Fruit fly (Drosophila melanogaster) whole organism, embryonic: ENCODE data around the gene Cyp310a1.

Experiments used
- Atf3 ChIP-seq: fragments of 200-800 bp; sonication (Bioruptor generic); optimal IDR thresholded peaks from 3 replicates; lab custom pipeline; 2016; ENCODE audit warnings: missing biosample characterization, missing genetic modification characterization
- BtbVII ChIP-seq: fragments of 200-800 bp; sonication (Bioruptor generic); optimal IDR thresholded peaks from 3 replicates; lab custom pipeline; 2017; ENCODE audit warnings: missing biosample characterization, mild to moderate bottlenecking, missing genetic modification characterization
- Bteb2 ChIP-seq: fragments of 200-800 bp; sonication (Bioruptor generic); optimal IDR thresholded peaks from 2 replicates; lab custom pipeline; 2016; ENCODE audit warnings: missing biosample characterization, missing genetic modification characterization
- C15 ChIP-seq: fragments of 200-800 bp; sonication (Bioruptor generic); IDR thresholded peaks from 3 replicates; pipeline ENCODE4 v1.3.6; 2022; ENCODE audit warnings: missing biosample characterization, missing genetic modification characterization
- CG10274 ChIP-seq: fragments of 200-800 bp; sonication (Bioruptor generic); optimal IDR thresholded peaks from 3 replicates; lab custom pipeline; 2017; ENCODE audit warnings: missing biosample characterization, mild to moderate bottlenecking, missing genetic modification characterization
- CG10366 ChIP-seq: fragments of 200-800 bp; sonication (Bioruptor generic); IDR thresholded peaks from 2 replicates; pipeline ENCODE4 v1.3.6; 2022; ENCODE audit warnings: missing biosample characterization, missing genetic modification characterization
- CG10565 ChIP-seq: fragments of 200-800 bp; sonication (Bioruptor generic); optimal IDR thresholded peaks from 3 replicates; lab custom pipeline; 2016; ENCODE audit warnings: missing biosample characterization, mild to moderate bottlenecking, missing genetic modification characterization
- CG11456 ChIP-seq: fragments of 200-800 bp; sonication (Bioruptor generic); IDR thresholded peaks from 3 replicates; pipeline ENCODE4 v1.3.6; 2022; ENCODE audit warnings: missing biosample characterization, missing genetic modification characterization
- CG1233 ChIP-seq: fragments of 200-800 bp; sonication (Bioruptor generic); optimal IDR thresholded peaks from 4 replicates; lab custom pipeline; 2018; ENCODE audit warnings: missing biosample characterization, mild to moderate bottlenecking, missing genetic modification characterization
- CG12942 ChIP-seq: fragments of 200-800 bp; sonication (Bioruptor generic); optimal IDR thresholded peaks from 3 replicates; lab custom pipeline; 2016; ENCODE audit warnings: missing biosample characterization, missing genetic modification characterization
- CG16813 ChIP-seq: fragments of 200-800 bp; sonication (Bioruptor generic); IDR thresholded peaks from 3 replicates; pipeline ENCODE4 v1.3.6; 2022; ENCODE audit warnings: missing biosample characterization, missing genetic modification characterization; ENCODE audit not compliant: partially characterized antibody
- CG1792 ChIP-seq: fragments of 200-800 bp; sonication (Bioruptor generic); optimal IDR thresholded peaks from 2 replicates; lab custom pipeline; 2016; ENCODE audit warnings: missing biosample characterization, missing genetic modification characterization
- CG18476 ChIP-seq: fragments of 200-800 bp; sonication (Bioruptor generic); optimal IDR thresholded peaks from 2 replicates; lab custom pipeline; 2016; ENCODE audit warnings: missing biosample characterization, mild to moderate bottlenecking, missing genetic modification characterization
- CG2199 ChIP-seq: fragments of 200-800 bp; sonication (Bioruptor generic); IDR thresholded peaks from 3 replicates; pipeline ENCODE4 v1.3.6; 2022; ENCODE audit warnings: missing biosample characterization, missing genetic modification characterization
- CG3065 ChIP-seq: fragments of 200-800 bp; sonication (Bioruptor generic); optimal IDR thresholded peaks from 2 replicates; lab custom pipeline; 2016; ENCODE audit warnings: missing biosample characterization, missing genetic modification characterization
- CG31388 ChIP-seq: fragments of 200-800 bp; sonication (Bioruptor generic); optimal IDR thresholded peaks from 2 replicates; lab custom pipeline; 2016; ENCODE audit warnings: missing biosample characterization, missing genetic modification characterization
- CG34224 ChIP-seq: fragments of 200-800 bp; sonication (Bioruptor generic); IDR thresholded peaks from 3 replicates; pipeline ENCODE4 v1.3.6; 2022; ENCODE audit warnings: missing biosample characterization, missing genetic modification characterization; ENCODE audit not compliant: partially characterized antibody
- CG42726 ChIP-seq: fragments of 200-800 bp; sonication (Bioruptor generic); IDR thresholded peaks from 2 replicates; pipeline ENCODE4 v1.3.6; 2022; ENCODE audit warnings: missing biosample characterization, missing genetic modification characterization; ENCODE audit not compliant: partially characterized antibody
- CG7357 ChIP-seq: fragments of 200-800 bp; sonication (Bioruptor generic); IDR thresholded peaks from 3 replicates; pipeline ENCODE4 v1.3.6; 2022; ENCODE audit warnings: missing biosample characterization, missing genetic modification characterization
- CG7963 ChIP-seq: fragments of 200-800 bp; sonication (Bioruptor generic); IDR thresholded peaks from 3 replicates; pipeline ENCODE4 v1.3.6; 2022; ENCODE audit warnings: missing biosample characterization, missing genetic modification characterization; ENCODE audit not compliant: partially characterized antibody
- CG8388 ChIP-seq: fragments of 200-800 bp; sonication (Bioruptor generic); optimal IDR thresholded peaks from 2 replicates; lab custom pipeline; 2019; ENCODE audit warnings: missing biosample characterization, mild to moderate bottlenecking, missing genetic modification characterization, moderate library complexity
- CG8478 ChIP-seq: fragments of >200 bp; optimal IDR thresholded peaks from 2 replicates; lab custom pipeline; 2018
- CG9609 ChIP-seq: fragments of 200-800 bp; sonication (Bioruptor generic); optimal IDR thresholded peaks from 3 replicates; lab custom pipeline; 2016; ENCODE audit warnings: missing biosample characterization, missing genetic modification characterization
- CG9797 ChIP-seq: fragments of 200-800 bp; sonication (Bioruptor generic); optimal IDR thresholded peaks from 3 replicates; lab custom pipeline; 2018; ENCODE audit warnings: missing biosample characterization, mild to moderate bottlenecking, missing genetic modification characterization
- CTCF ChIP-seq: fragments of 200-800 bp; sonication (Bioruptor generic); optimal IDR thresholded peaks from 2 replicates; lab custom pipeline; 2017; ENCODE audit warnings: missing biosample characterization, mild to moderate bottlenecking, missing genetic modification characterization, moderate library complexity
- Deaf1 ChIP-seq: fragments of 200-800 bp; optimal IDR thresholded peaks from 3 replicates; lab custom pipeline; 2019; ENCODE audit warnings: missing biosample characterization, mild to moderate bottlenecking, missing genetic modification characterization, moderate library complexity
- Dip2 ChIP-seq: fragments of 200-800 bp; sonication (Bioruptor generic); IDR thresholded peaks from 2 replicates; pipeline ENCODE4 v1.3.6; 2022; ENCODE audit warnings: missing biosample characterization, missing genetic modification characterization
- Doc2 ChIP-seq: fragments of 200-800 bp; sonication (Bioruptor generic); IDR thresholded peaks from 2 replicates; pipeline ENCODE4 v1.3.6; 2022; ENCODE audit warnings: missing biosample characterization, missing genetic modification characterization
- Drgx ChIP-seq: fragments of 200-800 bp; sonication (Bioruptor generic); IDR thresholded peaks from 2 replicates; pipeline ENCODE4 v1.3.6; 2022; ENCODE audit warnings: missing biosample characterization, missing genetic modification characterization
- MTF-1 ChIP-seq: fragments of 200-800 bp; sonication (Bioruptor generic); optimal IDR thresholded peaks from 2 replicates; lab custom pipeline; 2018; ENCODE audit warnings: missing biosample characterization, mild to moderate bottlenecking, missing genetic modification characterization, borderline replicate concordance
- Oli ChIP-seq: fragments of 200-800 bp; sonication (Bioruptor generic); optimal IDR thresholded peaks from 2 replicates; lab custom pipeline; 2018; ENCODE audit warnings: missing biosample characterization, mild to moderate bottlenecking, missing genetic modification characterization, moderate library complexity
- Optix ChIP-seq: fragments of 200-800 bp; sonication (Bioruptor generic); IDR thresholded peaks from 3 replicates; pipeline ENCODE4 v1.3.6; 2022; ENCODE audit warnings: missing biosample characterization, missing genetic modification characterization
- Stat92E ChIP-seq, 3 experiments: fragments of >200 bp in 2 of 3; fragments of 200-800 bp in 1 of 3; sonication (Bioruptor generic) in 1 of 3; optimal IDR thresholded peaks; 2 replicates each; lab custom pipeline; 2017 to 2019; ENCODE audit warnings: missing biosample characterization in 3 of 3, missing genetic modification characterization in 3 of 3, mild to moderate bottlenecking in 1 of 3, moderate library complexity in 1 of 3
- Xbp1 ChIP-seq: fragments of 200-800 bp; sonication (Bioruptor generic); optimal IDR thresholded peaks from 3 replicates; lab custom pipeline; 2016; ENCODE audit warnings: missing biosample characterization, mild to moderate bottlenecking, missing genetic modification characterization
- bab2 ChIP-seq: fragments of 200-800 bp; sonication (Bioruptor generic); optimal IDR thresholded peaks from 2 replicates; lab custom pipeline; 2016; ENCODE audit warnings: missing biosample characterization, missing genetic modification characterization
- br ChIP-seq: fragments of >200 bp; optimal IDR thresholded peaks from 2 replicates; lab custom pipeline; 2017
- caup ChIP-seq: fragments of 200-800 bp; sonication (Bioruptor generic); optimal IDR thresholded peaks from 3 replicates; lab custom pipeline; 2017; ENCODE audit warnings: missing biosample characterization, mild to moderate bottlenecking, missing genetic modification characterization, moderate library complexity; ENCODE audit not compliant: severe bottlenecking
- ci ChIP-seq: fragments of 200-800 bp; sonication (Bioruptor generic); IDR thresholded peaks from 3 replicates; pipeline ENCODE4 v1.3.6; 2022; ENCODE audit warnings: missing biosample characterization, missing genetic modification characterization
- corto ChIP-seq: fragments of 200-800 bp; sonication (Bioruptor generic); optimal IDR thresholded peaks from 2 replicates; lab custom pipeline; 2016; ENCODE audit warnings: missing biosample characterization, mild to moderate bottlenecking, missing genetic modification characterization, moderate library complexity
- cwo ChIP-seq: fragments of 200-800 bp; sonication (Bioruptor generic); optimal IDR thresholded peaks from 3 replicates; lab custom pipeline; 2017; ENCODE audit warnings: missing biosample characterization, missing genetic modification characterization, mild to moderate bottlenecking, moderate library complexity, missing genetic modification reagents
- da ChIP-seq: fragments of 200-800 bp; sonication (Bioruptor generic); optimal IDR thresholded peaks from 2 replicates; lab custom pipeline; 2016; ENCODE audit warnings: missing biosample characterization, missing genetic modification characterization
- grn ChIP-seq: fragments of 200-800 bp; sonication (Bioruptor generic); optimal IDR thresholded peaks from 3 replicates; lab custom pipeline; 2017; ENCODE audit warnings: missing biosample characterization, missing genetic modification characterization
- inv ChIP-seq: fragments of 200-800 bp; sonication (Bioruptor generic); IDR thresholded peaks from 2 replicates; pipeline ENCODE4 v1.3.6; 2022; ENCODE audit warnings: missing biosample characterization, missing genetic modification characterization; ENCODE audit not compliant: partially characterized antibody
- mld ChIP-seq: fragments of 200-800 bp; sonication (Bioruptor generic); IDR thresholded peaks from 3 replicates; pipeline ENCODE4 v1.3.6; 2022; ENCODE audit warnings: missing biosample characterization, missing genetic modification characterization; ENCODE audit not compliant: partially characterized antibody
- pum ChIP-seq: fragments of 200-800 bp; sonication (Bioruptor generic); optimal IDR thresholded peaks from 2 replicates; lab custom pipeline; 2016; ENCODE audit warnings: missing biosample characterization, missing genetic modification characterization
- ssp ChIP-seq: fragments of 200-800 bp; sonication (Bioruptor generic); IDR thresholded peaks from 2 replicates; pipeline ENCODE4 v1.3.6; 2022; ENCODE audit warnings: missing biosample characterization, missing genetic modification characterization
- tio ChIP-seq: fragments of 200-800 bp; sonication (Bioruptor generic); optimal IDR thresholded peaks from 2 replicates; lab custom pipeline; 2017; ENCODE audit warnings: missing biosample characterization, missing genetic modification characterization, inconsistent platforms
- tup ChIP-seq: fragments of 200-800 bp; sonication (Bioruptor generic); optimal IDR thresholded peaks from 2 replicates; lab custom pipeline; 2016; ENCODE audit warnings: missing biosample characterization, mild to moderate bottlenecking, missing genetic modification characterization, moderate library complexity
- wek ChIP-seq: fragments of 200-800 bp; sonication (Bioruptor generic); optimal IDR thresholded peaks from 3 replicates; lab custom pipeline; 2018; ENCODE audit warnings: missing biosample characterization, mild to moderate bottlenecking, missing genetic modification characterization, moderate library complexity
- zen ChIP-seq: fragments of 200-800 bp; sonication (Bioruptor generic); optimal IDR thresholded peaks from 3 replicates; lab custom pipeline; 2018; ENCODE audit warnings: missing biosample characterization, mild to moderate bottlenecking, missing genetic modification characterization, moderate library complexity
- zfh2 ChIP-seq: fragments of 200-800 bp; sonication (Bioruptor generic); optimal IDR thresholded peaks from 2 replicates; lab custom pipeline; 2016; ENCODE audit warnings: missing biosample characterization, missing genetic modification characterization

Cyp310a1 gene

dm6 chr2L:18695404-18695804 lies 42.6 kb upstream of the Cyp310a1 start, which contains the start of the genes CG10383 and CG10338 (continued):
- TF ChIP-seq CG2199 (peak; percentile 80; the same call in 2 of the 3 replicates), zen (peak; percentile 50), mld (GFP tag; lab: Robert Waterston, UW) (no peak), ci (GFP tag; lab: Robert Waterston, UW) (peak; percentile 97), CG3065 (GFP tag; lab: Kevin White, UChicago) (peak; percentile 70), CG9797 (GFP tag; lab: Kevin White, UChicago) (peak; percentile 93), grn (peak; percentile 22), da (peak; percentile 89), tio (GFP tag; lab: Kevin White, UChicago) (peak; percentile 74), CG9609 (peak; percentile 95), Atf3 (peak; percentile 89), CG8388 (GFP tag; lab: Kevin White, UChicago) (peak; percentile 71), corto (GFP tag; lab: Kevin White, UChicago) (peak; percentile 43), Optix (peak; percentile 88), MTF-1 (peak; percentile 53), wek (GFP tag; lab: Kevin White, UChicago) (peak; percentile 13), tup (GFP tag; lab: Kevin White, UChicago) (peak; percentile 73), CG7963 (GFP tag; lab: Robert Waterston, UW) (no peak), CG1792 (GFP tag; lab: Kevin White, UChicago) (peak; percentile 82), zfh2 (GFP tag; lab: Kevin White, UChicago) (peak; percentile 95), Dip2 (GFP tag; lab: Robert Waterston, UW) (no peak), Deaf1 (tag; lab: Kevin White, UChicago) (peak; percentile 41), CG10274 (GFP tag; lab: Kevin White, UChicago) (no peak), cwo (GFP tag; lab: Kevin White, UChicago) (peak; percentile 80), CG1233 (GFP tag; lab: Kevin White, UChicago) (peak; percentile 41), CG18476 (GFP tag; lab: Kevin White, UChicago) (peak; percentile 54), CG31388 (GFP tag; lab: Kevin White, UChicago) (peak; percentile 46), bab2 (GFP tag; lab: Kevin White, UChicago) (peak; percentile 89), CG7357 (GFP tag; lab: Robert Waterston, UW) (peak; percentile 65; the same call in 2 of the 3 replicates), Xbp1 (GFP tag; lab: Kevin White, UChicago) (peak; percentile 93), Doc2 (GFP tag; lab: Robert Waterston, UW) (peak; percentile 37; the same call in 1 of the 2 replicates), br (no peak), ssp (GFP tag; lab: Robert Waterston, UW) (peak; percentile 71), BtbVII (GFP tag; lab: Kevin White, UChicago) (peak; percentile 65), pum (peak; percentile 91), C15 (GFP tag; lab: Robert Waterston, UW) (peak; percentile 65; the same call in 2 of the 3 replicates), CG34224 (no peak), inv (GFP tag; lab: Robert Waterston, UW) (no peak), CG10565 (GFP tag; lab: Kevin White, UChicago) (no peak), CG10366 (GFP tag; lab: Robert Waterston, UW) (peak; percentile 89), CG42726 (peak; percentile 38; the same call in 1 of the 2 replicates), CTCF (peak; percentile 8), Drgx (GFP tag; lab: Robert Waterston, UW) (peak; percentile 88), caup (peak; percentile 77), CG11456 (GFP tag; lab: Robert Waterston, UW) (peak; percentile 93), Stat92E (GFP tag; optimal IDR thresholded peaks at IDR 0.05; lab: Kevin White, UChicago) (peak in 1 of 3 experiments; percentile 75), CG12942 (GFP tag; lab: Kevin White, UChicago) (peak; percentile 79), CG16813 (no peak), Bteb2 (GFP tag; lab: Kevin White, UChicago) (peak; percentile 86), Oli (tag; lab: Kevin White, UChicago) (peak; percentile 73), CG8478 (lab: Kevin White, UChicago) (no peak)
